Worm (Caenorhabditis elegans) whole organism, early embryonic: ENCODE measurements around the gene F52B11.2.
A peak's percentile ranks its signal among the peaks of the same experiment; 100 is the strongest.

Experiments
- B0310.2 ChIP-seq: sonication (generic microtip); optimal IDR thresholded peaks from 2 replicates; lab custom pipeline; 2016; ENCODE audit warnings: mild to moderate bottlenecking, missing genetic modification characterization, missing compliant biosample characterization
- F13C5.2 ChIP-seq: sonication (generic microtip); optimal IDR thresholded peaks from 2 replicates; lab custom pipeline; 2017; ENCODE audit warnings: mild to moderate bottlenecking, missing genetic modification characterization, inconsistent platforms, missing compliant biosample characterization
- aly-1 ChIP-seq: sonication (generic microtip); optimal IDR thresholded peaks from 2 replicates; lab custom pipeline; 2016; ENCODE audit warnings: missing genetic modification characterization, missing compliant biosample characterization
- ama-1 ChIP-seq: fragments of 150-350 bp; optimal IDR thresholded peaks from 2 replicates; lab custom pipeline; 2014
- ceh-13 ChIP-seq: fragments of 200-800 bp; sonication (Bioruptor generic); optimal IDR thresholded peaks from 2 replicates; lab custom pipeline; 2018; ENCODE audit warnings: mild to moderate bottlenecking, missing genetic modification characterization, missing compliant biosample characterization
- ceh-36 ChIP-seq: sonication (generic microtip); optimal IDR thresholded peaks from 2 replicates; lab custom pipeline; 2016; ENCODE audit warnings: missing genetic modification characterization, inconsistent platforms, missing compliant biosample characterization
- ets-7 ChIP-seq: sonication (generic microtip); optimal IDR thresholded peaks from 2 replicates; lab custom pipeline; 2016; ENCODE audit warnings: missing genotype, missing genetic modification characterization, missing compliant biosample characterization
- flt-1 ChIP-seq: fragments of 200-800 bp; sonication (Bioruptor generic); IDR thresholded peaks from 2 replicates; pipeline ENCODE4 v1.3.6; 2022; ENCODE audit warnings: missing genetic modification characterization, missing compliant biosample characterization
- hmbx-1 ChIP-seq: sonication (generic microtip); optimal IDR thresholded peaks from 2 replicates; lab custom pipeline; 2016; ENCODE audit warnings: mild to moderate bottlenecking, missing genetic modification characterization, missing compliant biosample characterization
- hmg-4 ChIP-seq: fragments of 200-800 bp; sonication (Bioruptor generic); optimal IDR thresholded peaks from 2 replicates; lab custom pipeline; 2018; ENCODE audit warnings: mild to moderate bottlenecking, missing genetic modification characterization, missing compliant biosample characterization
- hnd-1 ChIP-seq: sonication (generic microtip); optimal IDR thresholded peaks from 2 replicates; lab custom pipeline; 2016; ENCODE audit warnings: missing genetic modification characterization, missing compliant biosample characterization
- pes-1 ChIP-seq: fragments of 200-800 bp; sonication (Bioruptor generic); IDR thresholded peaks from 2 replicates; pipeline ENCODE4 v1.3.6; 2022; ENCODE audit warnings: missing genetic modification reagents, missing genetic modification characterization, missing compliant biosample characterization
- scrt-1 ChIP-seq: fragments of 200-800 bp; sonication (Bioruptor generic); IDR thresholded peaks from 2 replicates; pipeline ENCODE4 v1.3.6; 2022; ENCODE audit warnings: missing genetic modification characterization, missing compliant biosample characterization
- sea-1 ChIP-seq: fragments of 200-800 bp; sonication (Bioruptor generic); conservative IDR thresholded peaks from 2 replicates; pipeline ENCODE4 v1.3.6; 2022; ENCODE audit warnings: missing genetic modification characterization, missing compliant biosample characterization
- tbx-11 ChIP-seq: fragments of 200-800 bp; sonication (Bioruptor generic); IDR thresholded peaks from 2 replicates; pipeline ENCODE4 v1.3.6; 2022; ENCODE audit warnings: missing genetic modification characterization, missing compliant biosample characterization
- tbx-37 ChIP-seq: fragments of 200-800 bp; sonication (Bioruptor generic); conservative IDR thresholded peaks from 2 replicates; pipeline ENCODE4 v1.3.6; 2022; ENCODE audit warnings: missing genetic modification reagents, missing genetic modification characterization, missing compliant biosample characterization
- tra-4 ChIP-seq: sonication (generic microtip); optimal IDR thresholded peaks from 2 replicates; lab custom pipeline; 2017; ENCODE audit warnings: missing genetic modification characterization, missing compliant biosample characterization

The F52B11.2 gene

DNA sequence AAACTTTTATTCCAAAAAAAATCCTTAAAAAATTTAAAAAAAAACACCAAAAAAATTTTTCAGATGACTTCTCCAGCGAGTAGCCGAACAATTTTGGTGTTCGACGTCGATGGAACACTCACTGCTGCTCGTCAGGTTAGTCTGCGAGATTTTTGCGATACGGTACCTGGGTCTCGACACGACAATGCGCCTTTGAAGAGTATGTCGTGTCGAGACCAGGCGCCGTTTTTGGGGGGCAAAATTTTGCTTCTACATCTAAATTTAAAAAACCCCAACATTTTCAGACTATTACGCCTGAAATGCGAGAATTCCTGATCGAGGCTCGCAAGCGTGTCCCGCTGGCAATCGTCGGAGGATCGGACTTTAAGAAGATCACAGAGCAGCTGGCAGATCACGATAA lies at the start of gene F52B11.2:
Gene F52B11.2 (plus strand): TSS at position 64 of the 400 bp plus-strand sequence.
- TF ChIP-seq ama-1 (lab: Kevin White, UChicago): peak; percentile 37
- TF ChIP-seq flt-1 (GFP tag; lab: Robert Waterston, UW): 0 out of 2 replicates have a peak, but pooled peaks have one; percentile 14
- TF ChIP-seq ceh-36: no peak
- TF ChIP-seq tbx-37 (GFP tag; lab: Robert Waterston, UW): no peak
- TF ChIP-seq sea-1 (GFP tag; lab: Robert Waterston, UW): no peak

DNA sequence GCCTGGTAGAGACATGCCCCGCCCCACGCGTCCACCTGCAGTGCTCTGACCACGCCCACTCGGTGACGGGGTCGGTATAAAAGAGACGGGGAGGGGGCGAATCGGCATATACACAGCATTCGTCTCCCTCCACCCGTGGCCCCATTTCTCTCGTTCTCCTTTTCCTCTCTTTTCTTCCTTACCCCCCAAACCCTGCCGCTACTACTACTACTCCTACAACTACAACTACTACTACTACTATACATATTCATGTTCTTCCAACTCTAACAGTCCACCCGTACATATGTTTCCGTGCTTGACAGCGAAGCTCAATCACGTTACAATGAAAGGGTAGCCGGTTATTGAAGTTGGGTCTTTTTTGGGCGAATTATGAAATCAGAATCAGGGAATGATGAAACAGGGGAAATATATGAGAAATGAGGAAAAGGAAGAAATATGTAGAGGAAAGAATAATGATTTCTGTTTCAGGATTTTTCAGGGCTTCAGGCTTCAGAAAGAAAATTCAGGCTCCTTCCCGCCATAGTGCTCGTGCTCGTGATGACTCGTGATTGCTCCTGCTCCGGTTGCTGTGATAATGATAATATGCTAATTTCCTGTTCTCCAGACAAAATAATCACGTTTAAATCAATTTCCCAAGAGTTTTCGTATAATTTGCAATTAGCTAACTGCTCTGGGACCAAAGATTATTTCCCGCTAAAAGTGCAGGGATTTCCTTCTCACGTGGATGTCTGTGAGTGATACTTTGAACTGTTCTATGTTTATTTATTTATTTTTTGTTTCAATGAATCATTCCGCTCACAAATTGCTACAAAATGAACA lies 49.4 kb upstream of the F52B11.2 start:
- TF ChIP-seq hnd-1 (tag; lab: Kevin White, UChicago) (peak; percentile 91), tbx-11 (GFP tag; lab: Robert Waterston, UW) (peak; percentile 91), ceh-36 (peak; percentile 97), aly-1 (peak; percentile 94), pes-1 (peak; percentile 94), hmbx-1 (tag; lab: Kevin White, UChicago) (peak; percentile 96), ama-1 (lab: Kevin White, UChicago) (peak; percentile 100), B0310.2 (peak; percentile 100), F13C5.2 (tag; lab: Kevin White, UChicago) (peak; percentile 99), hmg-4 (GFP tag; lab: Kevin White, UChicago) (peak; percentile 100), sea-1 (GFP tag; lab: Robert Waterston, UW) (peak; percentile 97), flt-1 (GFP tag; lab: Robert Waterston, UW) (peak; percentile 94), tbx-37 (GFP tag; lab: Robert Waterston, UW) (peak; percentile 84), scrt-1 (GFP tag; lab: Robert Waterston, UW) (peak; percentile 93), ceh-13 (GFP tag; lab: Kevin White, UChicago) (peak; percentile 89), ets-7 (tag; lab: Kevin White, UChicago) (peak; percentile 74), tra-4 (tag; lab: Kevin White, UChicago) (peak; percentile 100)

DNA sequence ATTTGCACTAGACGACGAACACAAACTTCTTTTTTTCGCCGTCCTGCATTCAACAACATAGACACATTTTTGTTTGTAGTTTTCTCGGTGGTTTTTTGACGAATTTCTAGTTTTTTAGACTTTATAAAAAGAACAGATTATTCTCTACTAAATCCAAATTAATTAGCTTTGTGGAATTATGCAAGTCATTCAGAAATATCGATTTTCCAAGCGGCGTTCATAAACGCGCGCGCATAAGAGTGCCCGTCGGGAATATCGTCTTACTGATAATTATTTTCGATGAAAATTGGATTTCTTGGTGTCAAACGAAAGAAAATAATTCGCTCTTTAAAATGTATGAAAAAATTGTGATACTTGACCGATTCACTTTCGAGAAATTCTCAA lies 48.8 kb upstream of the F52B11.2 start:
- TF ChIP-seq pes-1: no peak
- TF ChIP-seq tbx-11 (GFP tag; lab: Robert Waterston, UW): no peak
- TF ChIP-seq tbx-37 (GFP tag; lab: Robert Waterston, UW): no peak
- TF ChIP-seq hnd-1 (tag; lab: Kevin White, UChicago): no peak
- TF ChIP-seq ceh-36: no peak
- no peak for TF ChIP-seq ets-7 (tag; lab: Kevin White, UChicago)
- TF ChIP-seq tra-4 (tag; lab: Kevin White, UChicago): no peak
- TF ChIP-seq scrt-1 (GFP tag; lab: Robert Waterston, UW): no peak
- TF ChIP-seq ama-1 (lab: Kevin White, UChicago): no peak

DNA sequence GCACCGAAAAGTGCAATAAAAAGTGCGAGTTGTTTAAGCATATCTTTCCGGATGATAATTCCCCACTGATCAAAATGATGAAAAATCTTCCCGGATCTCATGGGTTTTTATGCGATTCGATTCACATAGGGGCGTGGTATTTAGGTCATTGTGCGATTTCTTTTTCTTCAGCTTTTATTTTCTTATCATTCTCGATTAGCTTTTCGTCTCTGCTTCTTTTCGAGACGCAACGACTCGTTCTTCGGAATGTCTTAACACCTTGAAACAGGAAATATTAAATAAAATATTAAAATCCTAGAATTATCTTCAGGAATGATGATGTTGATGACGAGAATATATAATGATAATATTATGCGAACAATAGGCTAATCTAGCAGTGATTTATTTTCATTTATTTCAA lies 39.7 kb upstream of the F52B11.2 start, which contains the start of gene Y37A1B.7:
Gene Y37A1B.7 (minus strand): TSS at position 101 of the 400 bp plus-strand sequence.
- no peak for TF ChIP-seq hmbx-1 (tag; lab: Kevin White, UChicago)
- TF ChIP-seq tbx-37 (GFP tag; lab: Robert Waterston, UW): no peak
- TF ChIP-seq tbx-11 (GFP tag; lab: Robert Waterston, UW): no peak
- TF ChIP-seq B0310.2: no peak
- TF ChIP-seq tra-4 (tag; lab: Kevin White, UChicago): no peak
- TF ChIP-seq F13C5.2 (tag; lab: Kevin White, UChicago): no peak
- no peak for TF ChIP-seq ceh-36
- TF ChIP-seq ama-1 (lab: Kevin White, UChicago): no peak
- no peak for TF ChIP-seq hmg-4 (GFP tag; lab: Kevin White, UChicago)
- TF ChIP-seq scrt-1 (GFP tag; lab: Robert Waterston, UW): no peak

DNA sequence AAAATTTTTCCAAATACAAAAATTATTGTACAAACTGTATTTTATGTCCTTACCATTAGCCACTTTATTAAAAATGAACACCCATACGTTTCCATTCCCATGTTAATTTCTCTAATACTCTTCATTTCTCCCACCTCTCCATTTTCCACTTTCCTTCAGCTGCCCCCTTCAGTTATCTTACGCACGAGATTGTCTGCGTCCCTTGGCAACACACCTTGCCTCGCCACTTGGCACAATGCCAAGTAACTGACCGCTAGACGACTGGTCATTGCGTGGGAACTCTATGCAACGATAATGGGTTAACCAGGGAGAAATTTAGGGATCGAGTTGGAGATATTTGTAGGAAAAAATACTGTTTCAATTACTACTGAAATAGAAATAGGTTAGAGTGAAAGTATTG lies 36.6 kb upstream of the F52B11.2 start:
- TF ChIP-seq B0310.2: no peak
- TF ChIP-seq F13C5.2 (tag; lab: Kevin White, UChicago): peak; percentile 65

DNA sequence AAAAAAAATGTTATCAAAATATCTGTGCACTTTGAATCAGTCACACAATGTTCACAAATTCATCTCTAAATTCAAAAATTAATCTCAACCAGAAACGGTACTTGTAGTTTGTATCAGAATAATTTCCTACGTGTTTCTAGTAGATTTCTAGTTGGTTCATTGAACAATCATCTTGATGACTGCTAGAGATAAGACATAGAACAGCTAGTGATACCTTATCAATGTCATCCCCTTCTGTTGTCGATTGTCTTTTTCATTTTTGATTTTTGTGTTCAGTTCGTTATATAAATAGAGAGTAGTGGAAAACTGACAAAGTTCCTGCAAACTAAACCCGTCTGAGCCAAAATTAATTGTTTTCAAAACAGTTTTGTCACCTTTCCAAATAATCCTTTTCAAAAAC lies 32.9 kb upstream of the F52B11.2 start:
- TF ChIP-seq ceh-36 (no peak), B0310.2 (no peak), aly-1 (no peak), ceh-13 (GFP tag; lab: Kevin White, UChicago) (no peak), tbx-11 (GFP tag; lab: Robert Waterston, UW) (no peak), F13C5.2 (tag; lab: Kevin White, UChicago) (no peak), tbx-37 (GFP tag; lab: Robert Waterston, UW) (no peak), tra-4 (tag; lab: Kevin White, UChicago) (no peak), hmg-4 (GFP tag; lab: Kevin White, UChicago) (no peak), hnd-1 (tag; lab: Kevin White, UChicago) (no peak), ama-1 (lab: Kevin White, UChicago) (no peak), hmbx-1 (tag; lab: Kevin White, UChicago) (no peak), pes-1 (no peak), ets-7 (tag; lab: Kevin White, UChicago) (no peak), sea-1 (GFP tag; lab: Robert Waterston, UW) (no peak), scrt-1 (GFP tag; lab: Robert Waterston, UW) (no peak), flt-1 (GFP tag; lab: Robert Waterston, UW) (no peak)

DNA sequence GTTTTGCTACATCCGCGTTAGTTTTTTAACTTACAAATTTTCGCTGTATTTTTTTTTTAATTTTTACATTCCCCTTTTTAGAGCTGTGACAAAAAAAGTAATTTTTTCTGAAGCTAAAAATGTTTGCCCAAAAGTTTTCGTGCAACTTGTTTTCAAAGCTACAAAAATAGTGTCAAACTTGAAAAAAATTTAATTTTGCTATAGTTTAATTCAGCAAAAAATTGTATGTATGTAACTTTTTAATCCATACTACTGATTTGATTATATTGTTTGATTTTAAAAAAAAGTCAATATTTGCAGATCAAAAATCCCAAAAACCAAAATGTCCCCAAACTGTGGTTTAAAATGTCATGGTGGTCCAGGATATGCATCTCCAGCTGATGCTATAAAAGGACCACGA lies 32.5 kb upstream of the F52B11.2 start, which contains the start of gene semo-1:
Gene semo-1 (plus strand): TSS at position 301 of the 400 bp plus-strand sequence.
- TF ChIP-seq scrt-1 (GFP tag; lab: Robert Waterston, UW) (no peak), F13C5.2 (tag; lab: Kevin White, UChicago) (no peak), ama-1 (lab: Kevin White, UChicago) (no peak), tbx-37 (GFP tag; lab: Robert Waterston, UW) (no peak), sea-1 (GFP tag; lab: Robert Waterston, UW) (no peak), aly-1 (no peak)
